Worm (Caenorhabditis elegans): ENCODE measurements around the gene pph-1.

Gene pph-1

ce11 chrV:10683458-10683857 lies 18.9 kb upstream of the pph-1 start:
- TF ChIP-seq hmg-11 (tag; optimal IDR thresholded peaks at IDR 0.05) (peak; percentile 23), nhr-43 (tag; optimal IDR thresholded peaks at IDR 0.05; ENCODE audit: poor library complexity, severe bottlenecking) (no peak), nhr-23 (tag; optimal IDR thresholded peaks at IDR 0.05) (no peak)

- TF ChIP-seq lin-39 (tag; optimal IDR thresholded peaks at IDR 0.05) (no peak), fkh-10 (GFP tag; optimal IDR thresholded peaks at IDR 0.05) (peak; percentile 49), egl-5 (tag; optimal IDR thresholded peaks at IDR 0.05) (no peak), jun-1 (tag; optimal IDR thresholded peaks at IDR 0.05) (no peak), nhr-77 (tag; optimal IDR thresholded peaks at IDR 0.05) (no peak)
These were observed 17.6 kb upstream of the pph-1 start for ce11 chrV:10684748-10685147.

ce11 chrV:10687601-10688000 lies 14.7 kb upstream of the pph-1 start, which contains the start of gene F29F11.20:
Gene F29F11.20 (plus strand): TSS chrV:10687901.
- no peak for TF ChIP-seq elt-2 (tag; optimal IDR thresholded peaks at IDR 0.05)
- peak; percentile 64 for TF ChIP-seq pha-4 (tag; optimal IDR thresholded peaks at IDR 0.05)
- TF ChIP-seq nhr-25 (tag; optimal IDR thresholded peaks at IDR 0.05): no peak

ce11 chrV:10691313-10691712 lies 11.0 kb upstream of the pph-1 start:
- TF ChIP-seq pqm-1 (tag; optimal IDR thresholded peaks at IDR 0.05) (no peak), pha-4 (tag; optimal IDR thresholded peaks at IDR 0.05) (peak; percentile 68)

ce11 chrV:10693749-10694148 lies 8.6 kb upstream of the pph-1 start:
- TF ChIP-seq elt-2 (tag; optimal IDR thresholded peaks at IDR 0.05) (peak; percentile 99), pha-4 (tag; optimal IDR thresholded peaks at IDR 0.05) (peak; percentile 81), jun-1 (tag; optimal IDR thresholded peaks at IDR 0.05) (peak; percentile 88), pqm-1 (tag; optimal IDR thresholded peaks at IDR 0.05) (peak; percentile 99), egl-27 (tag; optimal IDR thresholded peaks at IDR 0.05) (no peak), snpc-4 (tag; optimal IDR thresholded peaks at IDR 0.05) (no peak), fos-1 (tag; optimal IDR thresholded peaks at IDR 0.05) (peak; percentile 11), nfya-1 (tag; optimal IDR thresholded peaks at IDR 0.05; ENCODE audit: insufficient read depth) (no peak), nhr-12 (tag; optimal IDR thresholded peaks at IDR 0.05) (no peak), elt-3 (tag; optimal IDR thresholded peaks at IDR 0.05) (no peak), lsy-12 (tag; optimal IDR thresholded peaks at IDR 0.05) (no peak), nhr-23 (tag; optimal IDR thresholded peaks at IDR 0.05) (no peak), ztf-4 (tag; optimal IDR thresholded peaks at IDR 0.05) (no peak), nhr-25 (tag; optimal IDR thresholded peaks at IDR 0.05) (no peak), skn-1 (tag; optimal IDR thresholded peaks at IDR 0.05) (no peak), mdl-1 (tag; optimal IDR thresholded peaks at IDR 0.05) (no peak)

- TF ChIP-seq elt-2 (tag; optimal IDR thresholded peaks at IDR 0.05): no peak
- peak; percentile 21 for TF ChIP-seq pqm-1 (tag; optimal IDR thresholded peaks at IDR 0.05)
- no peak for TF ChIP-seq mml-1 (tag; optimal IDR thresholded peaks at IDR 0.05)
- no peak for TF ChIP-seq nhr-67 (tag; optimal IDR thresholded peaks at IDR 0.05)
- no peak for TF ChIP-seq mdl-1 (tag; optimal IDR thresholded peaks at IDR 0.05)
- TF ChIP-seq daf-12 (tag; optimal IDR thresholded peaks at IDR 0.05): no peak
- no peak for TF ChIP-seq nhr-28 (tag; optimal IDR thresholded peaks at IDR 0.05)
These were observed 7.2 kb upstream of the pph-1 start, which contains the start of gene C05A2.4 for ce11 chrV:10695181-10695580. Gene C05A2.4 (plus strand): TSS chrV:10695481.

ce11 chrV:10699122-10699521 lies 3.2 kb upstream of the pph-1 start:
- TF ChIP-seq fkh-10 (GFP tag; optimal IDR thresholded peaks at IDR 0.05) (peak; percentile 35), nhr-76 (tag; optimal IDR thresholded peaks at IDR 0.05) (no peak), lsy-12 (tag; optimal IDR thresholded peaks at IDR 0.05) (no peak), elt-1 (tag; optimal IDR thresholded peaks at IDR 0.05) (no peak)

- no peak for TF ChIP-seq nhr-25 (tag; optimal IDR thresholded peaks at IDR 0.05)
These were observed 561 bp downstream of the pph-1 start for ce11 chrV:10702910-10703309.

Data from whole organism, L3 larva.